Worm (Caenorhabditis elegans) whole organism, mixed stage, embryonic: ENCODE results near the gene fipr-19.

ENCODE experiments used
- lsy-2 ChIP-seq: fragments of 150-350 bp; optimal IDR thresholded peaks from 2 replicates; lab custom pipeline; 2014; ENCODE audit warnings: missing biosample characterization, missing genetic modification characterization
- mab-5 ChIP-seq: fragments of 150-350 bp; optimal IDR thresholded peaks from 2 replicates; lab custom pipeline; 2014; ENCODE audit warnings: missing biosample characterization, missing genetic modification characterization
- nhr-12 ChIP-seq: fragments of 150-350 bp; optimal IDR thresholded peaks from 2 replicates; lab custom pipeline; 2014; ENCODE audit warnings: missing biosample characterization, missing genetic modification characterization
- nhr-76 ChIP-seq: sonication (generic microtip); optimal IDR thresholded peaks from 2 replicates; lab custom pipeline; 2017; ENCODE audit warnings: missing biosample characterization, missing genetic modification characterization
- unc-39 ChIP-seq: fragments of 150-350 bp; optimal IDR thresholded peaks from 2 replicates; lab custom pipeline; 2014; ENCODE audit warnings: missing biosample characterization, missing genetic modification characterization

DNA sequence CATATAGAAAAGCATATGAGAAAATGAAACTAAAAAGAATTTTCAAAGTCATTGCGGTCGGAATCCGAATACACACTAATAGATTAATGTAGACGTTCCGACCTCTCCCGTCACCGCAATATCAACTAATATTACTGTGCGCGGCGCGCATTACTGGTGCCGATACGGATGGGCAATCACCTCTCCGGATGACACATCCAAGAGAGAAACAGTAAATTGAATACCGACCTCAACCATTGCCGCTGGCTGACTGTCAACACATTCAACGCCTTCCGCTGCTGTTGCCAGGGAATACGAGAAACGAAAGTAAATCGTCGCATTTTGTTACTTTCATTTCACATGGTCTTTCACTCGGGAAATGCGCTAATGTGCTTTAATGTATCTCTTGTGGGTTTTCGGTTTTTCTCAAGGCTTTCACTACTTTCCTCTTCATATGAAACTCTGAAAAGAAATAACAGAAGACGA lies 36.1 kb upstream of the fipr-19 start:
- TF ChIP-seq nhr-76: no peak
- TF ChIP-seq nhr-12 (tag; lab: Kevin White, UChicago): no peak
- TF ChIP-seq lsy-2 (tag; lab: Kevin White, UChicago): no peak
- no peak for TF ChIP-seq mab-5
- TF ChIP-seq unc-39 (tag; lab: Kevin White, UChicago): no peak
